Fruit fly (Drosophila melanogaster) whole organism, embryonic: ENCODE measurements around the gene CG3032.
A peak's percentile ranks its signal among the peaks of the same experiment; 100 is the strongest.

ENCODE experiments used
- Abd-B ChIP-seq: fragments of 200-800 bp; sonication (Bioruptor generic); optimal IDR thresholded peaks from 2 replicates; lab custom pipeline; 2018; ENCODE audit warnings: missing biosample characterization, mild to moderate bottlenecking, missing genetic modification characterization, moderate library complexity
- CG10147 ChIP-seq: fragments of 200-800 bp; sonication (Bioruptor generic); optimal IDR thresholded peaks from 2 replicates; lab custom pipeline; 2019; ENCODE audit warnings: missing biosample characterization, mild to moderate bottlenecking, missing genetic modification characterization, moderate library complexity
- CG10543 ChIP-seq: fragments of 200-800 bp; sonication (Bioruptor generic); optimal IDR thresholded peaks from 3 replicates; lab custom pipeline; 2017; ENCODE audit warnings: missing biosample characterization, mild to moderate bottlenecking, missing genetic modification characterization, moderate library complexity
- CG10959 ChIP-seq: fragments of 200-800 bp; sonication (Bioruptor generic); IDR thresholded peaks from 2 replicates; pipeline ENCODE4 v1.3.6; 2022; ENCODE audit warnings: missing biosample characterization, missing genetic modification characterization
- CG12219 ChIP-seq: fragments of 200-800 bp; sonication (Bioruptor generic); optimal IDR thresholded peaks from 3 replicates; lab custom pipeline; 2018; ENCODE audit warnings: missing biosample characterization, mild to moderate bottlenecking, missing genetic modification characterization
- CG14710 ChIP-seq: fragments of 200-800 bp; sonication (Bioruptor generic); optimal IDR thresholded peaks from 3 replicates; lab custom pipeline; 2019; ENCODE audit warnings: missing biosample characterization, mild to moderate bottlenecking, missing genetic modification characterization, moderate library complexity
- CG14860 ChIP-seq: fragments of 200-800 bp; sonication (Bioruptor generic); IDR thresholded peaks from 3 replicates; pipeline ENCODE4 v1.3.6; 2022; ENCODE audit warnings: missing biosample characterization, missing genetic modification characterization; ENCODE audit not compliant: partially characterized antibody
- CG15269 ChIP-seq: fragments of 200-800 bp; sonication (Bioruptor generic); optimal IDR thresholded peaks from 2 replicates; lab custom pipeline; 2018; ENCODE audit warnings: missing biosample characterization, mild to moderate bottlenecking, missing genetic modification characterization, moderate library complexity
- CG15479 ChIP-seq: fragments of 200-800 bp; sonication (Bioruptor generic); optimal IDR thresholded peaks from 3 replicates; lab custom pipeline; 2019; ENCODE audit warnings: missing biosample characterization, mild to moderate bottlenecking, missing genetic modification characterization, moderate library complexity
- CG2116 ChIP-seq: fragments of 200-800 bp; sonication (Bioruptor generic); optimal IDR thresholded peaks from 3 replicates; lab custom pipeline; 2018; ENCODE audit warnings: missing biosample characterization, mild to moderate bottlenecking, missing genetic modification characterization
- CG2129 ChIP-seq: fragments of 200-800 bp; sonication (Bioruptor generic); IDR thresholded peaks from 2 replicates; pipeline ENCODE4 v1.3.6; 2022; ENCODE audit warnings: missing biosample characterization, missing genetic modification characterization; ENCODE audit not compliant: partially characterized antibody
- CG32532 ChIP-seq: fragments of 200-800 bp; sonication (Bioruptor generic); IDR thresholded peaks from 2 replicates; pipeline ENCODE4 v1.3.6; 2022; ENCODE audit warnings: missing biosample characterization, missing genetic modification characterization
- CG32767 ChIP-seq: fragments of 200-800 bp; sonication (Bioruptor generic); IDR thresholded peaks from 2 replicates; pipeline ENCODE4 v1.3.6; 2022; ENCODE audit warnings: missing biosample characterization, missing genetic modification characterization
- CG3838 ChIP-seq: fragments of 200-800 bp; sonication (Bioruptor generic); optimal IDR thresholded peaks from 3 replicates; lab custom pipeline; 2016; ENCODE audit warnings: missing biosample characterization, missing genetic modification characterization
- CG4424 ChIP-seq: fragments of 200-800 bp; sonication (Bioruptor generic); optimal IDR thresholded peaks from 3 replicates; lab custom pipeline; 2016; ENCODE audit warnings: missing biosample characterization, missing genetic modification characterization
- CG4617 ChIP-seq: fragments of 200-800 bp; sonication (Bioruptor generic); optimal IDR thresholded peaks from 3 replicates; lab custom pipeline; 2016; ENCODE audit warnings: missing biosample characterization, missing genetic modification characterization, borderline replicate concordance
- CG6813 ChIP-seq: fragments of 200-800 bp; sonication (Bioruptor generic); optimal IDR thresholded peaks from 2 replicates; lab custom pipeline; 2017; ENCODE audit warnings: missing biosample characterization, missing genetic modification characterization, mild to moderate bottlenecking, moderate library complexity, missing genetic modification reagents
- CG7786 ChIP-seq: fragments of 200-800 bp; sonication (Bioruptor generic); optimal IDR thresholded peaks from 2 replicates; lab custom pipeline; 2016; ENCODE audit warnings: missing biosample characterization, missing genetic modification characterization
- CG7839 ChIP-seq: fragments of 200-800 bp; sonication (Bioruptor generic); optimal IDR thresholded peaks from 3 replicates; lab custom pipeline; 2018; ENCODE audit warnings: missing biosample characterization, mild to moderate bottlenecking, missing genetic modification characterization, moderate library complexity
- CG8765 ChIP-seq: fragments of 200-800 bp; sonication (Bioruptor generic); IDR thresholded peaks from 2 replicates; pipeline ENCODE4 v1.3.6; 2022; ENCODE audit warnings: missing biosample characterization, missing genetic modification characterization
- CG9817 ChIP-seq: fragments of 200-800 bp; sonication (Bioruptor generic); optimal IDR thresholded peaks from 2 replicates; lab custom pipeline; 2018; ENCODE audit warnings: missing biosample characterization, mild to moderate bottlenecking, missing genetic modification characterization, moderate library complexity
- Camta ChIP-seq: fragments of 200-800 bp; sonication (Bioruptor generic); optimal IDR thresholded peaks from 2 replicates; lab custom pipeline; 2016; ENCODE audit warnings: missing biosample characterization, missing genetic modification characterization
- Dip3 ChIP-seq: fragments of 200-800 bp; sonication (Bioruptor generic); optimal IDR thresholded peaks from 3 replicates; lab custom pipeline; 2016; ENCODE audit warnings: missing biosample characterization, missing genetic modification characterization
- E2f2 ChIP-seq: fragments of 200-800 bp; sonication (Bioruptor generic); IDR thresholded peaks from 2 replicates; pipeline ENCODE4 v1.3.6; 2022; ENCODE audit warnings: missing biosample characterization, missing genetic modification characterization
- Gsc ChIP-seq: fragments of 200-800 bp; sonication (Bioruptor generic); IDR thresholded peaks from 2 replicates; pipeline ENCODE4 v1.3.6; 2022; ENCODE audit warnings: missing biosample characterization, missing genetic modification characterization
- Gug ChIP-seq: fragments of 200-800 bp; sonication (Bioruptor generic); IDR thresholded peaks from 4 replicates; pipeline ENCODE4 v1.3.6; 2022; ENCODE audit warnings: missing biosample characterization, missing genetic modification characterization
- H15 ChIP-seq: fragments of 200-800 bp; sonication (Bioruptor generic); IDR thresholded peaks from 3 replicates; pipeline ENCODE4 v1.3.6; 2022; ENCODE audit warnings: missing biosample characterization, missing genetic modification characterization
- Med ChIP-seq: fragments of 200-800 bp; sonication (Bioruptor generic); peaks from one replicate; lab custom pipeline; 2016; ENCODE audit warnings: missing biosample characterization, missing genetic modification characterization, mild to moderate bottlenecking, inconsistent platforms, moderate library complexity
- Myb ChIP-seq: fragments of 200-800 bp; sonication (Bioruptor generic); optimal IDR thresholded peaks from 2 replicates; lab custom pipeline; 2016; ENCODE audit warnings: missing biosample characterization, missing genetic modification characterization
- Opbp ChIP-seq: fragments of 200-800 bp; sonication (Bioruptor generic); IDR thresholded peaks from 3 replicates; pipeline ENCODE4 v1.3.6; 2022; ENCODE audit warnings: missing biosample characterization, missing genetic modification characterization; ENCODE audit not compliant: partially characterized antibody
- Sox102F ChIP-seq: fragments of 200-800 bp; sonication (Bioruptor generic); optimal IDR thresholded peaks from 2 replicates; lab custom pipeline; 2018; ENCODE audit warnings: missing biosample characterization, mild to moderate bottlenecking, missing genetic modification characterization, moderate library complexity
- Trl ChIP-seq, 3 experiments: fragments of >200 bp in 2 of 3; fragments of 200-800 bp in 1 of 3; sonication (Bioruptor generic) in 1 of 3; optimal IDR thresholded peaks; 2 replicates in 1 of 3; 3 replicates in 2 of 3; lab custom pipeline; 2016 to 2017; ENCODE audit warnings: missing biosample characterization in 1 of 3, missing genetic modification characterization in 1 of 3
- YL-1 ChIP-seq: fragments of 200-800 bp; sonication (Bioruptor generic); optimal IDR thresholded peaks from 3 replicates; lab custom pipeline; 2017; ENCODE audit warnings: missing biosample characterization, mild to moderate bottlenecking, missing genetic modification characterization
- ap ChIP-seq: fragments of 200-800 bp; sonication (Bioruptor generic); IDR thresholded peaks from 2 replicates; pipeline ENCODE4 v1.3.6; 2022; ENCODE audit warnings: missing biosample characterization, missing genetic modification characterization
- bab2 ChIP-seq: fragments of 200-800 bp; sonication (Bioruptor generic); optimal IDR thresholded peaks from 2 replicates; lab custom pipeline; 2016; ENCODE audit warnings: missing biosample characterization, missing genetic modification characterization
- cwo ChIP-seq: fragments of 200-800 bp; sonication (Bioruptor generic); optimal IDR thresholded peaks from 3 replicates; lab custom pipeline; 2017; ENCODE audit warnings: missing biosample characterization, missing genetic modification characterization, mild to moderate bottlenecking, moderate library complexity, missing genetic modification reagents
- dm ChIP-seq: fragments of 200-800 bp; sonication (Bioruptor generic); optimal IDR thresholded peaks from 3 replicates; lab custom pipeline; 2016; ENCODE audit warnings: missing biosample characterization, missing genetic modification characterization
- emc ChIP-seq: fragments of 200-800 bp; sonication (Bioruptor generic); optimal IDR thresholded peaks from 2 replicates; lab custom pipeline; 2016; ENCODE audit warnings: missing biosample characterization, missing genetic modification characterization
- fru ChIP-seq: fragments of >200 bp; optimal IDR thresholded peaks from 2 replicates; lab custom pipeline; 2017
- fu2 ChIP-seq: fragments of 200-800 bp; sonication (Bioruptor generic); optimal IDR thresholded peaks from 2 replicates; lab custom pipeline; 2016; ENCODE audit warnings: missing biosample characterization, missing genetic modification characterization
- gfzf ChIP-seq: fragments of 200-800 bp; sonication (Bioruptor generic); optimal IDR thresholded peaks from 2 replicates; lab custom pipeline; 2016; ENCODE audit warnings: missing biosample characterization, mild to moderate bottlenecking, missing genetic modification characterization, moderate library complexity
- her ChIP-seq: fragments of 200-800 bp; sonication (Bioruptor generic); optimal IDR thresholded peaks from 2 replicates; lab custom pipeline; 2016; ENCODE audit warnings: missing biosample characterization, missing genetic modification characterization
- insv ChIP-seq, 2 experiments: fragments of 200-800 bp; sonication (Bioruptor generic); optimal IDR thresholded peaks; 3 replicates each; lab custom pipeline; 2016 to 2018; ENCODE audit warnings: missing biosample characterization in 2 of 2, missing genetic modification characterization in 2 of 2
- oc ChIP-seq: fragments of 200-800 bp; sonication (Bioruptor generic); optimal IDR thresholded peaks from 2 replicates; lab custom pipeline; 2018; ENCODE audit warnings: missing biosample characterization, mild to moderate bottlenecking, missing genetic modification characterization, moderate library complexity
- pfk ChIP-seq: fragments of 200-800 bp; sonication (Bioruptor generic); optimal IDR thresholded peaks from 2 replicates; lab custom pipeline; 2018; ENCODE audit warnings: missing biosample characterization, mild to moderate bottlenecking, missing genetic modification characterization, moderate library complexity
- pho ChIP-seq: fragments of 200-800 bp; sonication (Bioruptor generic); optimal IDR thresholded peaks from 2 replicates; lab custom pipeline; 2016; ENCODE audit warnings: missing biosample characterization, missing genetic modification characterization
- schlank ChIP-seq: fragments of 200-800 bp; sonication (Bioruptor generic); optimal IDR thresholded peaks from 2 replicates; lab custom pipeline; 2018; ENCODE audit warnings: missing biosample characterization, mild to moderate bottlenecking, missing genetic modification characterization
- unc-4 ChIP-seq: fragments of 200-800 bp; sonication (Bioruptor generic); IDR thresholded peaks from 2 replicates; pipeline ENCODE4 v1.3.6; 2022; ENCODE audit warnings: missing biosample characterization, missing genetic modification characterization; ENCODE audit not compliant: partially characterized antibody
- vfl ChIP-seq: fragments of 200-800 bp; sonication (Bioruptor generic); optimal IDR thresholded peaks from 2 replicates; lab custom pipeline; 2016; ENCODE audit warnings: missing biosample characterization, missing genetic modification characterization
- yki ChIP-seq: fragments of >200 bp; optimal IDR thresholded peaks from 3 replicates; lab custom pipeline; 2018

Gene CG3032

DNA sequence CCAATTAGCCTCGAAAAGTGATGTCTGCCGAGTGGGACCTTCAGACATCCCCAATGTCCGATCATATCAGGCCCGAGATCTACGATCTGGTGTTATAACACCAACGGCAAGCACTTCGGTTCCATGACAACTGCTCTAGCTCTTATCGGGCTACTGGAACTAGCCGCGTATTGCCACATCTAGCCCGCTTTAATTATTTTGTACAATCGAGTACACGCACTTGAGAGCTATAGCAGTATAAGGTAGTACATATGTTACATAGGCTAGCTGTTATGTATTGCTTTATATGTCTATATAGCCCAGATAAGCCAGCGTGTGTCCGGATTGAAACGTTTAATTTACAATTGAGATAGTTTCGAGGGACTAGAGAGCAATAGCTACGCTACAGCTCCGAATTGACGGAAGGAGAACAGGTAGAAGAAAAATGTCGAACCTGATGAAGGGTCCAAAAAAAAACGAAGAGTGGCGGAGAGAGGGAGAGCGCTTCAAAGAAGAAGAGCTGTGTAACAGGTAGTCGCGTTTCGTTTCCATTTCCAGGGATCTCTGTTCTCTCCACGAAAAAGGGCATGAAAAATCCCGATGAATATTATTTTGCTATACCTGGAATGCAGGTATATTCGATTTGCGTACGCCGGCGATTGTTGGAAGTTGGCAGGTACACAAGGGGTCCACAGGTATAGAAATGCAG lies 16.6 kb downstream of the CG3032 start (continued):
- no peak for TF ChIP-seq CG32532 (GFP tag; lab: Robert Waterston, UW)
- TF ChIP-seq schlank (tag; lab: Kevin White, UChicago): no peak
- no peak for TF ChIP-seq insv (GFP tag; optimal IDR thresholded peaks at IDR 0.05; lab: Kevin White, UChicago)
- no peak for TF ChIP-seq Camta (GFP tag; lab: Kevin White, UChicago)
- TF ChIP-seq CG3838 (GFP tag; lab: Kevin White, UChicago): no peak
- peak; percentile 15 for TF ChIP-seq cwo (GFP tag; lab: Kevin White, UChicago)
- peak; percentile 53 to 59 for TF ChIP-seq Trl (optimal IDR thresholded peaks at IDR 0.05; lab: Kevin White, UChicago)
- TF ChIP-seq Trl (GFP tag; optimal IDR thresholded peaks at IDR 0.05; lab: Kevin White, UChicago): no peak
- no peak for TF ChIP-seq CG2129 (GFP tag; lab: Robert Waterston, UW)
- no peak for TF ChIP-seq bab2
- TF ChIP-seq CG8765 (GFP tag; lab: Robert Waterston, UW): no peak
- TF ChIP-seq unc-4: no peak
- no peak for TF ChIP-seq CG4617 (GFP tag; lab: Kevin White, UChicago)
- TF ChIP-seq CG14710 (tag; lab: Kevin White, UChicago): no peak
- no peak for TF ChIP-seq CG12219
- TF ChIP-seq Dip3 (GFP tag; lab: Kevin White, UChicago): no peak
- no peak for TF ChIP-seq Gug (GFP tag; lab: Robert Waterston, UW)
- no peak for TF ChIP-seq dm (GFP tag; lab: Kevin White, UChicago)
- TF ChIP-seq Myb (GFP tag; lab: Kevin White, UChicago): no peak
- no peak for TF ChIP-seq gfzf (GFP tag; lab: Kevin White, UChicago)
- TF ChIP-seq emc (GFP tag; lab: Kevin White, UChicago): no peak
- TF ChIP-seq CG7786 (GFP tag; lab: Kevin White, UChicago): no peak
- no peak for TF ChIP-seq Opbp
- no peak for TF ChIP-seq Gsc (GFP tag; lab: Robert Waterston, UW)
- no peak for TF ChIP-seq ap (GFP tag; lab: Robert Waterston, UW)
- peak; percentile 72 for TF ChIP-seq CG15479
- TF ChIP-seq CG6813 (GFP tag; lab: Kevin White, UChicago): no peak
- TF ChIP-seq CG9817 (tag; lab: Kevin White, UChicago): no peak
- TF ChIP-seq fu2 (GFP tag; lab: Kevin White, UChicago): no peak
- no peak for TF ChIP-seq fru
- no peak for TF ChIP-seq oc (tag; lab: Kevin White, UChicago)
- TF ChIP-seq her (GFP tag; lab: Kevin White, UChicago): no peak
- TF ChIP-seq CG2116 (GFP tag; lab: Kevin White, UChicago): no peak
- TF ChIP-seq YL-1 (GFP tag; lab: Kevin White, UChicago): no peak
- TF ChIP-seq Sox102F: no peak
- no peak for TF ChIP-seq E2f2 (GFP tag; lab: Robert Waterston, UW)
- no peak for TF ChIP-seq Abd-B
- no peak for TF ChIP-seq CG15269 (tag; lab: Kevin White, UChicago)
- no peak for TF ChIP-seq CG10959 (GFP tag; lab: Robert Waterston, UW)
- no peak for TF ChIP-seq CG32767
- peak; percentile 75 for TF ChIP-seq pfk
- no peak for TF ChIP-seq H15 (GFP tag; lab: Robert Waterston, UW)
- no peak for TF ChIP-seq CG10147 (GFP tag; lab: Kevin White, UChicago)
- peak; percentile 44 for TF ChIP-seq CG10543 (GFP tag; lab: Kevin White, UChicago)
- TF ChIP-seq Med (GFP tag; lab: Kevin White, UChicago): peak; percentile 51
- TF ChIP-seq CG7839 (tag; lab: Kevin White, UChicago): no peak
- peak; percentile 5 for TF ChIP-seq vfl (GFP tag; lab: Kevin White, UChicago)
- TF ChIP-seq CG14860 (GFP tag; lab: Robert Waterston, UW): no peak
- no peak for TF ChIP-seq CG4424 (GFP tag; lab: Kevin White, UChicago)
- TF ChIP-seq pho (GFP tag; lab: Kevin White, UChicago): no peak
- peak; percentile 7 for TF ChIP-seq yki (lab: Kevin White, UChicago)
